Worm (Caenorhabditis elegans) whole organism, young adult: ENCODE results near the gene F46B3.15.
A peak's percentile ranks its signal among the peaks of the same experiment; 100 is the strongest.

ENCODE experiments used
- F10E7.11 ChIP-seq: sonication (generic microtip); optimal IDR thresholded peaks from 2 replicates; lab custom pipeline; 2017; ENCODE audit warnings: mild to moderate bottlenecking, missing genetic modification characterization, moderate library complexity, missing compliant biosample characterization
- F22D6.2 ChIP-seq: sonication (generic microtip); optimal IDR thresholded peaks from 2 replicates; lab custom pipeline; 2016; ENCODE audit warnings: mild to moderate bottlenecking, missing genetic modification characterization, missing compliant biosample characterization
- F49E8.2 ChIP-seq: sonication (generic microtip); optimal IDR thresholded peaks from 3 replicates; lab custom pipeline; 2017; ENCODE audit warnings: missing genetic modification characterization, mild to moderate bottlenecking, missing compliant biosample characterization, antibody characterized with exemption, moderate library complexity; ENCODE audit not compliant: insufficient read depth
- F57A8.1 ChIP-seq: fragments of 200-800 bp; sonication (Bioruptor generic); optimal IDR thresholded peaks from 2 replicates; lab custom pipeline; 2018; ENCODE audit warnings: mild to moderate bottlenecking, missing genetic modification characterization, moderate library complexity, missing compliant biosample characterization
- Y56A3A.18 ChIP-seq: fragments of 200-800 bp; sonication (Bioruptor generic); IDR thresholded peaks from 2 replicates; pipeline ENCODE4 v1.3.6; 2022; ENCODE audit warnings: missing genetic modification reagents, missing genetic modification characterization, missing compliant biosample characterization
- akir-1 ChIP-seq: fragments of 200-800 bp; sonication (Bioruptor generic); optimal IDR thresholded peaks from 2 replicates; lab custom pipeline; 2018; ENCODE audit warnings: mild to moderate bottlenecking, missing genetic modification characterization, moderate library complexity, missing compliant biosample characterization
- athp-1 ChIP-seq: sonication (generic microtip); optimal IDR thresholded peaks from 2 replicates; lab custom pipeline; 2017; ENCODE audit warnings: mild to moderate bottlenecking, missing genetic modification characterization, missing compliant biosample characterization
- cebp-1 ChIP-seq, 2 experiments: fragments of 200-800 bp in 1 of 2; sonication (Bioruptor generic) in 1 of 2; sonication (generic microtip) in 1 of 2; IDR thresholded peaks in 1 of 2; optimal IDR thresholded peaks in 1 of 2; 2 replicates each; pipeline versions ENCODE4 v1.3.6 to Lab custom; 2017 to 2022; ENCODE audit warnings: missing compliant biosample characterization in 2 of 2, missing genetic modification characterization in 2 of 2, mild to moderate bottlenecking in 1 of 2, missing genetic modification reagents in 1 of 2, moderate library complexity in 1 of 2
- ceh-91 ChIP-seq: fragments of 200-800 bp; sonication (Bioruptor generic); IDR thresholded peaks from 2 replicates; pipeline ENCODE4 v1.3.6; 2022; ENCODE audit warnings: missing genetic modification reagents, missing genetic modification characterization, missing compliant biosample characterization
- dox-1 ChIP-seq: fragments of 200-800 bp; sonication (Bioruptor generic); IDR thresholded peaks from 2 replicates; pipeline ENCODE4 v1.3.6; 2022; ENCODE audit warnings: missing genetic modification reagents, missing genetic modification characterization, missing compliant biosample characterization
- dpff-1 ChIP-seq: sonication (generic microtip); optimal IDR thresholded peaks from 2 replicates; lab custom pipeline; 2017; ENCODE audit warnings: mild to moderate bottlenecking, missing genetic modification characterization, missing compliant biosample characterization
- efl-1 ChIP-seq: fragments of 150-350 bp; optimal IDR thresholded peaks from 2 replicates; lab custom pipeline; 2014; ENCODE audit warnings: missing biosample characterization, missing genetic modification reagents, missing genetic modification characterization
- egrh-3 ChIP-seq: fragments of 200-800 bp; sonication (Bioruptor generic); IDR thresholded peaks from 2 replicates; pipeline ENCODE4 v1.3.6; 2022; ENCODE audit warnings: missing genetic modification reagents, missing genetic modification characterization, missing compliant biosample characterization
- him-1 ChIP-seq: sonication (generic microtip); optimal IDR thresholded peaks from 2 replicates; lab custom pipeline; 2016; ENCODE audit warnings: missing genotype, missing genetic modification reagents, missing genetic modification characterization, missing compliant biosample characterization
- hlh-26 ChIP-seq: fragments of 200-800 bp; sonication (Bioruptor generic); conservative IDR thresholded peaks from 2 replicates; pipeline ENCODE4 v1.3.6; 2022; ENCODE audit warnings: missing genetic modification reagents, missing genetic modification characterization, missing compliant biosample characterization
- lag-1 ChIP-seq: fragments of 200-800 bp; sonication (Bioruptor generic); IDR thresholded peaks from 2 replicates; pipeline ENCODE4 v1.3.6; 2022; ENCODE audit warnings: missing genetic modification reagents, missing genetic modification characterization, missing compliant biosample characterization
- lin-26 ChIP-seq: fragments of 200-800 bp; sonication (Bioruptor generic); IDR thresholded peaks from 2 replicates; pipeline ENCODE4 v1.3.6; 2022; ENCODE audit warnings: missing genetic modification reagents, missing genetic modification characterization, missing compliant biosample characterization
- lir-1 ChIP-seq: fragments of 200-800 bp; sonication (Bioruptor generic); conservative IDR thresholded peaks from 2 replicates; pipeline ENCODE4 v1.3.6; 2022; ENCODE audit warnings: missing genetic modification reagents, missing genetic modification characterization, missing compliant biosample characterization
- lsl-1 ChIP-seq: fragments of 200-800 bp; sonication (Bioruptor generic); optimal IDR thresholded peaks from 2 replicates; lab custom pipeline; 2018; ENCODE audit warnings: mild to moderate bottlenecking, missing genetic modification characterization, moderate library complexity, missing compliant biosample characterization
- madf-10 ChIP-seq: sonication (generic microtip); optimal IDR thresholded peaks from 2 replicates; lab custom pipeline; 2016; ENCODE audit warnings: mild to moderate bottlenecking, missing genetic modification characterization, missing compliant biosample characterization
- mcd-1 ChIP-seq: fragments of 200-800 bp; sonication (Bioruptor generic); IDR thresholded peaks from 2 replicates; pipeline ENCODE4 v1.3.6; 2022; ENCODE audit warnings: missing genetic modification reagents, missing genetic modification characterization, missing compliant biosample characterization
- mxl-1 ChIP-seq: sonication (generic microtip); optimal IDR thresholded peaks from 2 replicates; lab custom pipeline; 2016; ENCODE audit warnings: missing genetic modification characterization, missing compliant biosample characterization
- nfya-1 ChIP-seq: sonication (generic microtip); optimal IDR thresholded peaks from 2 replicates; lab custom pipeline; 2017; ENCODE audit warnings: antibody characterized with exemption, missing compliant biosample characterization, missing genetic modification characterization, borderline replicate concordance; ENCODE audit not compliant: insufficient read depth
- nfya-2 ChIP-seq: fragments of 200-800 bp; sonication (Bioruptor generic); IDR thresholded peaks from 2 replicates; pipeline ENCODE4 v1.3.6; 2022; ENCODE audit warnings: missing genetic modification reagents, missing genetic modification characterization, missing compliant biosample characterization
- nhr-27 ChIP-seq: fragments of 200-800 bp; sonication (Bioruptor generic); optimal IDR thresholded peaks from 2 replicates; lab custom pipeline; 2018; ENCODE audit warnings: mild to moderate bottlenecking, missing genetic modification characterization, moderate library complexity, missing compliant biosample characterization
- snpc-1.3 ChIP-seq: sonication (generic microtip); optimal IDR thresholded peaks from 2 replicates; lab custom pipeline; 2017; ENCODE audit warnings: missing genetic modification characterization, mild to moderate bottlenecking, missing compliant biosample characterization, antibody characterized with exemption, moderate library complexity, missing genotype, missing genetic modification reagents; ENCODE audit not compliant: insufficient read depth
- zfh-2 ChIP-seq: fragments of 200-800 bp; sonication (Bioruptor generic); conservative IDR thresholded peaks from 2 replicates; pipeline ENCODE4 v1.3.6; 2022; ENCODE audit warnings: missing genetic modification reagents, missing genetic modification characterization, missing compliant biosample characterization
- ztf-25 ChIP-seq: fragments of 200-800 bp; sonication (Bioruptor generic); IDR thresholded peaks from 2 replicates; pipeline ENCODE4 v1.3.6; 2022; ENCODE audit warnings: missing genetic modification reagents, missing genetic modification characterization, missing compliant biosample characterization

F46B3.15 gene

DNA sequence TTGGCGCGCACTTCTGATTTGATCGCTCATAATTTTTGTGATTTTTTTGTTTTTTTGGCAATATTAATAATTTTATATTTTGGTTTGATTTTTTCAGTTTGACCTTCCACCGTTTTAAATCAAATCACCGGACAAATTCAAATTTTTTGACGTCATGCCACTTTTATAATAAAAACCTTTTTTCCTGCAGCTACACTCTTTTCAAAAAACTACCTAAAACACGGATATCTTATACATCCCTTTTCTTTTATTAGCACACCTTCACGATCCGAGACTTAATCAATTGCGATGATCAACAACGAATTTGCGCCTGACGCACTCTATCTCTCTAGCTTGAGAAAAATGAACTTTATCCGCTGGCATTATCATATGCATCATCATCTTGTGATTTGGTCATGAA, 24.0 kb downstream of the F46B3.15 start, which contains the start of gene grd-2:
grd-2 (plus strand) TSS at position 301 of the 400 bp plus-strand sequence.
- no peak for TF ChIP-seq nhr-27

DNA sequence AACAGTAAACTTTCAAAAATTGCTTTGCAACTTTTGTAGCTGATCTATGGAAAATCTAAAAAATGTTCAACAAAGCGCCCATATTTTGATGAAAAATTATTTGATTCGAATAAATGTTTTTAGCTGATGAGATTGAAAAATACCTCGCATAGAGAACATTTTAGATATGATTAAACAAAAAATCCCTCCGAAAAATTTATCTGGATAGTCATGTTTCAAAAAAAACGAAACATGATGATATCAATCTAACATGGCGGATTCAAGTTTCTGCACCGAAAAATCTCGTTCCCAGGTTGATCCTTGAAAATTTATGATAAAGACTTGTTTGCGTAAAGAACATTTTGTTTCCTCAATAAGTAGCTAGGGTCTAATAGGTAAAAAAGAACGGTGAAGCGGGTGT, 24.8 kb downstream of the F46B3.15 start, which contains the start of gene ttr-12:
ttr-12 (minus strand) TSS at position 101 of the 400 bp plus-strand sequence.
- no peak for TF ChIP-seq dpff-1 (tag; lab: Kevin White, UChicago)

DNA sequence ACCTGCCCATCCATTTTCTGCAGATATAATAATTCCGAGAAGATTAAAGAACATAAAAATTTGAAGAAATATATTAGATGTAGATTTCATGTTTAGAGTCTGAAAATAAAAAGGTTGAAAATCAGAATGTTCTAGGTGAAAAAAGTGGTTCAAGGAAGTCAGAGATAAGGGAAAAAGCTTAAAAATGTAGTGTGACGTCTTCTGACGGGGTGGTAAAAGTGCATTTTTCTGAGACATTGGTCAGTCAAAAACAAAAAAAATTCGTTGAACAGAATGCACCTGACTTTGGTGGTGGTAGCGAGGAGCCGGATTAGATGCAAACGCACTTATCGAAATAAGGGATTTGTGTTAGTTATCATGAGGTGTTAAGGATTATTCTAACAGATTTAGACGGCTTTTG, 26.9 kb downstream of the F46B3.15 start, which contains the start of gene F46B3.23:
F46B3.23 (minus strand) TSS at position 101 of the 400 bp plus-strand sequence.
- TF ChIP-seq dox-1 (GFP tag; lab: Robert Waterston, UW) (no peak), Y56A3A.18 (GFP tag; lab: Robert Waterston, UW) (no peak), mxl-1 (tag; lab: Kevin White, UChicago) (no peak), lin-26 (GFP tag; lab: Robert Waterston, UW) (no peak), madf-10 (tag; lab: Kevin White, UChicago) (no peak), F10E7.11 (tag; lab: Kevin White, UChicago) (no peak), F22D6.2 (tag; lab: Kevin White, UChicago) (no peak), F57A8.1 (GFP tag; lab: Kevin White, UChicago) (no peak), ztf-25 (no peak), nfya-2 (GFP tag; lab: Robert Waterston, UW) (no peak), efl-1 (GFP tag; lab: Kevin White, UChicago) (no peak), him-1 (tag; lab: Kevin White, UChicago) (no peak), hlh-26 (no peak)

DNA sequence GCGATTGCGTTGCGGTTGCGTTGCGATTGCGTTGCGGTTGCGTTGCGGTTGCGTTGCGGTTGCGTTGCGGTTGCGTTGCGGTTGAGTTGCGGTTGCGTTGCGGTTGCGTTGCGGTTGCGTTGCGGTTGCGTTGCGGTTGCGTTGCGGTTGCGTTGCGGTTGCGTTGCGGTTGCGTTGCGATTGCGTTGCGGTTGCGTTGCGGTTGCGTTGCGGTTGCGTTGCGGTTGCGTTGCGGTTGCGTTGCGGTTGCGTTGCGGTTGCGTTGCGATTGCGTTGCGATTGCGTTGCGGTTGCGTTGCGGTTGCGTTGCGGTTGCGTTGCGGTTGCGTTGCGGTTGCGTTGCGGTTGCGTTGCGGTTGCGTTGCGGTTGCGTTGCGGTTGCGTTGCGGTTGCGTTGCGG, 27.7 kb downstream of the F46B3.15 start:
- peak; percentile 26; the same call in 1 of the 2 replicates for TF ChIP-seq zfh-2
- TF ChIP-seq, all 124 proteins: peak for 1; not testable (repeated sequence) for 123

DNA sequence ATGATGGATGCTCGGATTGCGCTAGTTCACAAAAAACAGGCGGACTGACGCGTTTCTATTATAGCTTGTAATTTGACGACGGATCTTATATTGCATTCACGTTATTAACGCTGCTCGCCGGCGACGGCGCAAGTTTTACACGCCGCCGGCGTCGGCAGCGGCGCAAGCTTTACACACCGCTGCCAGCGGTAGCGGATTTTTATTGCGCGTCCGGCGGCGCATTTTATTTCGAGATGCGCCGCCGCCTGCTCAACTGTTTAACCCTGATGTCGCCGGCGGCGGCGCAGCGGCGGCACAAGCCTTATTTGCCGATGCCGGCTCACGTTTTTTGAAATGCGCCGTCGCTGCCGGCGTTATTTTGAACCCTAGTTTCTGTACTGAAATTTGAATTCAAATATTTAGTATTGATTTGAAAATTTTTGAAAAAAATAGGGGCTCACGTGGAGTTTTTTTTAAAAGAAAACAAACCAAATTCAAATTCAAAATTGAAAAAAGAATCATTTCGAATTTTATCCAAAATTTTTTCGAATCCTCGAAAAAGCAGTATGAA, 28.8 kb downstream of the F46B3.15 start, which contains the start of gene ttr-57:
ttr-57 (plus strand) TSS at position 500 of the 550 bp plus-strand sequence.
- TF ChIP-seq ceh-91 (GFP tag; lab: Robert Waterston, UW): no peak
- TF ChIP-seq lir-1 (GFP tag; lab: Robert Waterston, UW): no peak
- TF ChIP-seq snpc-1.3 (tag; lab: Kevin White, UChicago): no peak
- TF ChIP-seq egrh-3 (GFP tag; lab: Robert Waterston, UW): peak; percentile 57; the same call in 1 of the 2 replicates
- TF ChIP-seq F49E8.2 (tag; lab: Kevin White, UChicago): no peak
- peak; percentile 84 for TF ChIP-seq zfh-2
- no peak for TF ChIP-seq mcd-1
- TF ChIP-seq, all 124 proteins: peak for 2

DNA sequence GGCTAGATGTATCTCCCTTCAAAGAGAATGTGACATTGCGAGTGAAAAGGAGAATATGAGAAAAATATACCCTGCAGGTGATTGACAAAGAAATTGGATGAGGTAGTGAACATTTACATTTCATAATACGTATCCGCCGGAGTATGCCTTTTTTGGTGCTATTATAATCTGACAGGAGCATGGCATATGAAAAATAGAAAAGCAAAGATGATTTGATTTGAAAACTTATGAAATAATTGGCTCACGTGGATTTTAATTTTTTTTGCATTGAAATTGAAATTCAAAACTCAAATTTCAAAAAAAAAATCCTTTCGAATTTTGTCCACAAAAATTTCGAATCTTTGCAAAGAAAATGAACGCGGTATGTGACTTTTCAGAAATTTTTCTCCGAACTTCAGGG, 30.5 kb downstream of the F46B3.15 start, which contains the start of gene ttr-11:
ttr-11 (plus strand) TSS at position 301 of the 400 bp plus-strand sequence.
- TF ChIP-seq nfya-1 (tag; lab: Kevin White, UChicago) (no peak), lsl-1 (GFP tag; lab: Kevin White, UChicago) (no peak), dox-1 (GFP tag; lab: Robert Waterston, UW) (no peak), lag-1 (GFP tag; lab: Robert Waterston, UW) (no peak)

DNA sequence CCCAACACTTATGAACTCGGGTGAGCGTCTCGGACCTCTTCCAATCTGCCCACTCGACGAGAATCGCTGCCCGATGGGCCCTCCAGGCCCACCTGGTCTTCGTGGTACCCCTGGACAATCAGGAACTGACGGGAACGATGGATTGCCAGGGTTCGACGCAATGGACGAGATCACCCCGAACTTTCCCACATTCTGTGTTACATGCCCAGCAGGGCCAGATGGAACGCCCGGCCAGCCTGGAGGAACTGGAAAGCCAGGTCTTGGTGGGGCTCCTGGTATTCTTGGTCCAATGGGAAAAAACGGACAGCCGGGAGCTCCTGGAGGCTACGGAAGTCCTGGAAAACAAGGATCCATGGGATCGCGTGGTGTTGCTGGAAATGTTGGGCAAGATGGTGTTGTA, 32.8 kb downstream of the F46B3.15 start:
- TF ChIP-seq cebp-1 (GFP tag; IDR thresholded peaks at IDR 0.05; lab: Robert Waterston, UW) (no peak), cebp-1 (tag; optimal IDR thresholded peaks at IDR 0.05; lab: Kevin White, UChicago) (no peak), zfh-2 (peak; percentile 55; the same call in 1 of the 2 replicates), athp-1 (tag; lab: Kevin White, UChicago) (no peak), lag-1 (GFP tag; lab: Robert Waterston, UW) (0 out of 2 replicates have a peak, but pooled peaks have one; percentile 75), akir-1 (GFP tag; lab: Kevin White, UChicago) (no peak)
